3 fruit fly cellular contexts compared by ENCODE assay signal in the genomic region with DNA sequence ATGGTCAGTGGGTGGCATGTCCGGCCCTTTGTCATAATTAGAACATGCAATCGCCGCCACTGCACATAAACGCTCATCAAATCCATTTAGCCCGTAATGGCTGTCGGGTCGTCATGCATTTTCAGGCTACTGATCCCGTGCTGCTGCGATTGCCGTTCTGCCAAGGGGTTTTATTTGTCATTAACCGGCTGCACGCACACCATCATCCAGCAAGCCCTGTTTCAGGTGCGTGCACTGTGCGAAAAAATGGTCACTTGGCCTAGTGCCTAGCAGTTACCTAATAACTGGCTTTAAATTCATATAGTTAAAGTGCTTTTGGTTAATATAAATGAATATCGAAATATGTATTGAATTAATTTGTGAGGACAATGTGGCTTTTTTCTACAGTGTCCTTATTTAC.
A peak's percentile ranks its signal among the peaks of the same experiment; 100 is the strongest.
TF ChIP-seq lines count a peak whose summit lies in the region.

No protein-coding gene starts in this region.

- no peak for TF ChIP-seq CTCF in whole organism, embryonic (GFP tag; optimal IDR thresholded peaks at IDR 0.05; lab: Kevin White, UChicago)

TF ChIP-seq in whole organism, embryonic, 481 proteins besides CTCF, POLR2A, EP300 and RAD21:
- TF ChIP-seq CG4404 (GFP tag; IDR thresholded peaks at IDR 0.05; lab: Robert Waterston, UW) (0 out of 2 replicates have a peak, but pooled peaks have one; percentile 8), CG34422 (GFP tag; IDR thresholded peaks at IDR 0.05; lab: Robert Waterston, UW) (no peak), zen (tag; optimal IDR thresholded peaks at IDR 0.05; lab: Kevin White, UChicago) (peak; percentile 61), prd (optimal IDR thresholded peaks at IDR 0.05; lab: Kevin White, UChicago) (no peak), prd (GFP tag; IDR thresholded peaks at IDR 0.05; lab: Robert Waterston, UW) (peak; percentile 39; the same call in 2 of the 3 replicates), Ets65A (GFP tag; lab: Kevin White, UChicago) (peak; percentile 66), Gug (GFP tag; IDR thresholded peaks at IDR 0.05; lab: Robert Waterston, UW) (no peak), CG6791 (GFP tag; IDR thresholded peaks at IDR 0.05; lab: Robert Waterston, UW; ENCODE audit: partially characterized antibody) (no peak)

TF ChIP-seq in whole organism, prepupa, 60 proteins besides CTCF, POLR2A, EP300 and RAD21:
- no peak for TF ChIP-seq CG1621 (tag; optimal IDR thresholded peaks at IDR 0.05; lab: Kevin White, UChicago)
- TF ChIP-seq CG6163 (GFP tag; IDR thresholded peaks at IDR 0.05; lab: Robert Waterston, UW) = 0 out of 3 replicates have a peak, but pooled peaks have one; percentile 28
- no peak for TF ChIP-seq fd85E (GFP tag; optimal IDR thresholded peaks at IDR 0.05; lab: Kevin White, UChicago)
- peak; percentile 27 to 60 for TF ChIP-seq ss (GFP tag; optimal IDR thresholded peaks at IDR 0.05; lab: Kevin White, UChicago)
- TF ChIP-seq cyc (GFP tag; optimal IDR thresholded peaks at IDR 0.05; lab: Kevin White, UChicago) = peak; percentile 22
- TF ChIP-seq CG9139 (GFP tag; optimal IDR thresholded peaks at IDR 0.05; lab: Kevin White, UChicago) = no peak
- TF ChIP-seq CG32006 (GFP tag; optimal IDR thresholded peaks at IDR 0.05; lab: Kevin White, UChicago) = peak; percentile 9
- TF ChIP-seq Lpt (GFP tag; optimal IDR thresholded peaks at IDR 0.05; lab: Kevin White, UChicago) = no peak
- TF ChIP-seq topi (GFP tag; optimal IDR thresholded peaks at IDR 0.05; lab: Kevin White, UChicago) = no peak
- TF ChIP-seq Hr38 (GFP tag; optimal IDR thresholded peaks at IDR 0.05; lab: Kevin White, UChicago) = no peak
- 0 out of 3 replicates have a peak, but pooled peaks have one; percentile 26 for TF ChIP-seq eg (GFP tag; IDR thresholded peaks at IDR 0.05; lab: Robert Waterston, UW)
- TF ChIP-seq CG11902 (GFP tag; optimal IDR thresholded peaks at IDR 0.05; lab: Kevin White, UChicago) = no peak
- no peak for TF ChIP-seq CG6808 (GFP tag; optimal IDR thresholded peaks at IDR 0.05; lab: Kevin White, UChicago)
- TF ChIP-seq net (GFP tag; optimal IDR thresholded peaks at IDR 0.05; lab: Kevin White, UChicago) = no peak
- TF ChIP-seq Hr4 (GFP tag; optimal IDR thresholded peaks at IDR 0.05; lab: Kevin White, UChicago) = no peak
- no peak for TF ChIP-seq CG6854 (GFP tag; optimal IDR thresholded peaks at IDR 0.05; lab: Kevin White, UChicago)
- peak; percentile 45 for TF ChIP-seq svp (GFP tag; lab: Kevin White, UChicago)
- TF ChIP-seq CG3919 (GFP tag; optimal IDR thresholded peaks at IDR 0.05; lab: Kevin White, UChicago) = peak; percentile 34

TF ChIP-seq in whole organism, pupa, 21 proteins besides CTCF, POLR2A, EP300 and RAD21:
- TF ChIP-seq CG8301 (tag; optimal IDR thresholded peaks at IDR 0.05; lab: Kevin White, UChicago) = no peak
- 0 out of 3 replicates have a peak, but pooled peaks have one; percentile 20 for TF ChIP-seq fd96Ca (GFP tag; IDR thresholded peaks at IDR 0.05; lab: Robert Waterston, UW)
- TF ChIP-seq CG17806 (tag; optimal IDR thresholded peaks at IDR 0.05; lab: Kevin White, UChicago) = no peak
- peak; percentile 42 for TF ChIP-seq CG14655 (GFP tag; optimal IDR thresholded peaks at IDR 0.05; lab: Kevin White, UChicago)
- no peak for TF ChIP-seq CG32121 (GFP tag; IDR thresholded peaks at IDR 0.05; lab: Robert Waterston, UW)
- TF ChIP-seq D1 (tag; optimal IDR thresholded peaks at IDR 0.05; lab: Kevin White, UChicago) = no peak
- no peak for TF ChIP-seq Snoo (tag; optimal IDR thresholded peaks at IDR 0.05; lab: Kevin White, UChicago)
- TF ChIP-seq CG12605 (GFP tag; IDR thresholded peaks at IDR 0.05; lab: Robert Waterston, UW) = no peak
- no peak for TF ChIP-seq CG8159 (tag; optimal IDR thresholded peaks at IDR 0.05; lab: Kevin White, UChicago)
